Worm (Caenorhabditis elegans): ENCODE measurements around the gene skr-19.

DNA sequence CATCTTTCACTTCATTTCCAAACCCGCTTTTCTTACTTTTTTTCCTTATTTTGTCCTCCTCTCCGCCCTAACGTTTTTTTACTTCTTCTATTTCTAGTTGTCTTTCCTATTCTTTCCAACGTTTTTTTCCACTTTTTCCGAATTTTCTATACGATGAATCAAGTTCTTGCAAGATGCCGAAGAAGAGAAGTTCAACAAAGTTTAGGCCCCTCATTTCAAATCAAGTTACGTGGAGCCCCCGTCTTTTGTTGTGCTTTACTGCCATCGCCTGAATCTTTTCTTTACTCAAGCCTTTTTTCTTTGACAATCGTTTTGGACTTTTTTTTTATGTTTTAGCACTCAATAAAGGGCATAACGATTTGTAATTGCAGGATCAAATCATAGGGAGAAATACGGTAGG is 23.1 kb downstream of the skr-19 start, which contains the start of gene unc-9:
- TF ChIP-seq C08G9.2 (tag; optimal IDR thresholded peaks at IDR 0.05) (no peak), F13H6.1 (tag; optimal IDR thresholded peaks at IDR 0.05) (no peak), fkh-6 (tag; optimal IDR thresholded peaks at IDR 0.05) (no peak), ztf-16 (tag; optimal IDR thresholded peaks at IDR 0.05) (no peak)

Data from whole organism, late embryonic.